Fruit fly (Drosophila melanogaster): ENCODE measurements around the gene CG14258.
A peak's percentile ranks its signal among the peaks of the same experiment; 100 is the strongest.

CG14258 gene

dm6 chr3R:27131408-27131807, 38.5 kb downstream of the CG14258 start (continued):
- TF ChIP-seq Sox14 (GFP tag; optimal IDR thresholded peaks at IDR 0.05), result no peak
- TF ChIP-seq Eip78C (GFP tag), result peak; percentile 36
- no peak for TF ChIP-seq dac (GFP tag; optimal IDR thresholded peaks at IDR 0.05)
- no peak for TF ChIP-seq Hr39 (GFP tag; optimal IDR thresholded peaks at IDR 0.05)
- TF ChIP-seq cyc (GFP tag; optimal IDR thresholded peaks at IDR 0.05), result no peak
- no peak for TF ChIP-seq Ets21C (GFP tag; optimal IDR thresholded peaks at IDR 0.05)
- peak; percentile 7 for TF ChIP-seq CG6854 (GFP tag; optimal IDR thresholded peaks at IDR 0.05)
- no peak for TF ChIP-seq eg (GFP tag; IDR thresholded peaks at IDR 0.05)
- no peak for TF ChIP-seq Ets96B (tag; optimal IDR thresholded peaks at IDR 0.05)
- TF ChIP-seq vri (GFP tag; optimal IDR thresholded peaks at IDR 0.05), result peak; percentile 90
- no peak for TF ChIP-seq Lpt (GFP tag; optimal IDR thresholded peaks at IDR 0.05)
- no peak for TF ChIP-seq CG3032 (tag; optimal IDR thresholded peaks at IDR 0.05)
- no peak for TF ChIP-seq dsx (GFP tag; optimal IDR thresholded peaks at IDR 0.05; ENCODE audit: poor library complexity, severe bottlenecking)

- no peak for TF ChIP-seq svp (GFP tag)
Measured at dm6 chr3R:27133992-27134391, 41.0 kb downstream of the CG14258 start.

dm6 chr3R:27134728-27135361, 41.9 kb downstream of the CG14258 start:
- TF ChIP-seq dsx (GFP tag; optimal IDR thresholded peaks at IDR 0.05; ENCODE audit: poor library complexity, severe bottlenecking), result no peak
- peak; percentile 70 for TF ChIP-seq svp (GFP tag)
- TF ChIP-seq CG11902 (GFP tag; optimal IDR thresholded peaks at IDR 0.05), result no peak
- TF ChIP-seq CG7368 (GFP tag; optimal IDR thresholded peaks at IDR 0.05), result no peak
- TF ChIP-seq CG6854 (GFP tag; optimal IDR thresholded peaks at IDR 0.05), result no peak
- TF ChIP-seq spab (GFP tag; optimal IDR thresholded peaks at IDR 0.05), result no peak
- no peak for TF ChIP-seq fd59A (GFP tag; optimal IDR thresholded peaks at IDR 0.05)
- TF ChIP-seq fd85E (GFP tag; optimal IDR thresholded peaks at IDR 0.05), result no peak
- TF ChIP-seq Eip78C (GFP tag), result peak; percentile 21
- no peak for TF ChIP-seq lz (GFP tag; optimal IDR thresholded peaks at IDR 0.05)
- TF ChIP-seq OdsH (GFP tag; optimal IDR thresholded peaks at IDR 0.05), result no peak
- peak; percentile 12 for TF ChIP-seq Blimp-1 (GFP tag; optimal IDR thresholded peaks at IDR 0.05)
- TF ChIP-seq CG15336 (GFP tag; IDR thresholded peaks at IDR 0.05), result no peak
- peak in 1 of 2 experiments; percentile 4 for TF ChIP-seq ss (GFP tag; optimal IDR thresholded peaks at IDR 0.05)
- no peak for TF ChIP-seq CG8319 (GFP tag; optimal IDR thresholded peaks at IDR 0.05)
- no peak for TF ChIP-seq Sox15 (GFP tag; optimal IDR thresholded peaks at IDR 0.05)
- no peak for TF ChIP-seq CG11762 (GFP tag; optimal IDR thresholded peaks at IDR 0.05; ENCODE audit: insufficient read depth)
- TF ChIP-seq vri (GFP tag; optimal IDR thresholded peaks at IDR 0.05), result peak; percentile 30

dm6 chr3R:27135692-27136641, 43.0 kb downstream of the CG14258 start:
- TF ChIP-seq ss (GFP tag; optimal IDR thresholded peaks at IDR 0.05), result peak; percentile 22 to 69
- TF ChIP-seq CG6854 (GFP tag; optimal IDR thresholded peaks at IDR 0.05), result peak; percentile 42
- peak; percentile 63 for TF ChIP-seq CG3919 (GFP tag; optimal IDR thresholded peaks at IDR 0.05)
- TF ChIP-seq acj6 (GFP tag; optimal IDR thresholded peaks at IDR 0.05), result peak; percentile 48
- TF ChIP-seq fd59A (GFP tag; optimal IDR thresholded peaks at IDR 0.05), result peak; percentile 35
- TF ChIP-seq CG7368 (GFP tag; optimal IDR thresholded peaks at IDR 0.05), result peak; percentile 69
- peak; percentile 46 for TF ChIP-seq CG3032 (tag; optimal IDR thresholded peaks at IDR 0.05)
- peak; percentile 69 for TF ChIP-seq esn (GFP tag; optimal IDR thresholded peaks at IDR 0.05)
- peak; percentile 50 for TF ChIP-seq dsx (GFP tag; optimal IDR thresholded peaks at IDR 0.05; ENCODE audit: poor library complexity, severe bottlenecking)
- peak; percentile 15 for TF ChIP-seq Met (GFP tag; optimal IDR thresholded peaks at IDR 0.05)
- no peak for TF ChIP-seq eg (GFP tag; IDR thresholded peaks at IDR 0.05)
- TF ChIP-seq Hr38 (GFP tag; optimal IDR thresholded peaks at IDR 0.05), result no peak
- TF ChIP-seq lz (GFP tag; optimal IDR thresholded peaks at IDR 0.05), result peak; percentile 45
- peak; percentile 92 for TF ChIP-seq Eip78C (GFP tag)
- peak; percentile 49 for TF ChIP-seq Sox102F (GFP tag; optimal IDR thresholded peaks at IDR 0.05)
- TF ChIP-seq CG6163 (GFP tag; IDR thresholded peaks at IDR 0.05), result peak; percentile 75
- TF ChIP-seq salr (GFP tag; optimal IDR thresholded peaks at IDR 0.05), result peak; percentile 7 to 28
- peak; percentile 42 for TF ChIP-seq OdsH (GFP tag; optimal IDR thresholded peaks at IDR 0.05)
- TF ChIP-seq CG32006 (GFP tag; optimal IDR thresholded peaks at IDR 0.05), result peak; percentile 41
- TF ChIP-seq dac (GFP tag; optimal IDR thresholded peaks at IDR 0.05), result no peak
- peak; percentile 6 for TF ChIP-seq Sox14 (GFP tag; optimal IDR thresholded peaks at IDR 0.05)
- peak; percentile 49 for TF ChIP-seq CG8319 (GFP tag; optimal IDR thresholded peaks at IDR 0.05)
- TF ChIP-seq fd85E (GFP tag; optimal IDR thresholded peaks at IDR 0.05), result peak; percentile 23
- TF ChIP-seq CG11762 (GFP tag; optimal IDR thresholded peaks at IDR 0.05; ENCODE audit: insufficient read depth), result peak; percentile 18
- TF ChIP-seq CG15336 (GFP tag; IDR thresholded peaks at IDR 0.05), result no peak
- 0 out of 2 replicates have a peak, but pooled peaks have one; percentile 26 for TF ChIP-seq Gug (GFP tag; IDR thresholded peaks at IDR 0.05)
- peak; percentile 60 for TF ChIP-seq net (GFP tag; optimal IDR thresholded peaks at IDR 0.05)
- no peak for TF ChIP-seq cyc (GFP tag; optimal IDR thresholded peaks at IDR 0.05)
- TF ChIP-seq Smox (GFP tag; optimal IDR thresholded peaks at IDR 0.05), result peak; percentile 58
- peak; percentile 18 for TF ChIP-seq Ets96B (tag; optimal IDR thresholded peaks at IDR 0.05)
